In genomic region chrX:493445-494190, dm6 we compare ENCODE assay signal across 1 fruit fly cellular context.
A peak's percentile ranks its signal among the peaks of the same experiment; 100 is the strongest.
TF ChIP-seq lines count a peak whose summit lies in the region.

TSS of gene CG17896 (minus strand) at chrX:493495.

TF ChIP-seq in whole organism, embryonic, 481 proteins besides CTCF, POLR2A, EP300 and RAD21 (continued from another document and continues in another):
- TF ChIP-seq slou (GFP tag; optimal IDR thresholded peaks at IDR 0.05; lab: Kevin White, UChicago) (peak; percentile 97), CG10959 (GFP tag; IDR thresholded peaks at IDR 0.05; lab: Robert Waterston, UW) (peak; percentile 91), Hey (tag; optimal IDR thresholded peaks at IDR 0.05; lab: Kevin White, UChicago) (peak; percentile 91), CG12299 (tag; optimal IDR thresholded peaks at IDR 0.05; lab: Kevin White, UChicago) (peak; percentile 95), tna (GFP tag; IDR thresholded peaks at IDR 0.05; lab: Robert Waterston, UW; ENCODE audit: partially characterized antibody) (no peak), Spps (tag; optimal IDR thresholded peaks at IDR 0.05; lab: Kevin White, UChicago) (peak; percentile 74), Dbx (GFP tag; IDR thresholded peaks at IDR 0.05; lab: Robert Waterston, UW) (peak; percentile 99), Aef1 (GFP tag; IDR thresholded peaks at IDR 0.05; lab: Robert Waterston, UW) (peak; percentile 99), Sox100B (GFP tag; optimal IDR thresholded peaks at IDR 0.05; lab: Kevin White, UChicago) (peak; percentile 92), CG11695 (GFP tag; IDR thresholded peaks at IDR 0.05; lab: Robert Waterston, UW) (peak; percentile 97), Oli (tag; optimal IDR thresholded peaks at IDR 0.05; lab: Kevin White, UChicago) (peak; percentile 97), CG6791 (GFP tag; IDR thresholded peaks at IDR 0.05; lab: Robert Waterston, UW; ENCODE audit: partially characterized antibody) (no peak), CG5245 (GFP tag; optimal IDR thresholded peaks at IDR 0.05; lab: Kevin White, UChicago) (peak; percentile 95), bigmax (GFP tag; optimal IDR thresholded peaks at IDR 0.05; lab: Kevin White, UChicago) (peak; percentile 65), zen (tag; optimal IDR thresholded peaks at IDR 0.05; lab: Kevin White, UChicago) (peak; percentile 91), CG32532 (GFP tag; IDR thresholded peaks at IDR 0.05; lab: Robert Waterston, UW) (peak; percentile 100), Pdp1 (GFP tag; optimal IDR thresholded peaks at IDR 0.05; lab: Kevin White, UChicago) (peak; percentile 97 to 99), CG30020 (tag; optimal IDR thresholded peaks at IDR 0.05; lab: Kevin White, UChicago) (peak; percentile 55), gce (GFP tag; IDR thresholded peaks at IDR 0.05; lab: Robert Waterston, UW) (peak; percentile 96), Sry-β (GFP tag; optimal IDR thresholded peaks at IDR 0.05; lab: Kevin White, UChicago) (no peak), Chrac-16 (GFP tag; optimal IDR thresholded peaks at IDR 0.05; lab: Kevin White, UChicago) (peak; percentile 98), CG15073 (GFP tag; optimal IDR thresholded peaks at IDR 0.05; lab: Kevin White, UChicago) (peak; percentile 81), dysf (GFP tag; IDR thresholded peaks at IDR 0.05; lab: Robert Waterston, UW) (peak; percentile 99), wor (GFP tag; IDR thresholded peaks at IDR 0.05; lab: Robert Waterston, UW) (peak; percentile 90), unc-4 (GFP tag; IDR thresholded peaks at IDR 0.05; lab: Robert Waterston, UW; ENCODE audit: partially characterized antibody) (no peak), vfl (GFP tag; optimal IDR thresholded peaks at IDR 0.05; lab: Kevin White, UChicago) (peak; percentile 98), CG18476 (GFP tag; optimal IDR thresholded peaks at IDR 0.05; lab: Kevin White, UChicago) (peak; percentile 95), D (optimal IDR thresholded peaks at IDR 0.05; lab: Kevin White, UChicago) (no peak), D (GFP tag; optimal IDR thresholded peaks at IDR 0.05; lab: Kevin White, UChicago) (peak; percentile 92), bcd (GFP tag; optimal IDR thresholded peaks at IDR 0.05; lab: Kevin White, UChicago) (peak; percentile 98), Hr51 (GFP tag; optimal IDR thresholded peaks at IDR 0.05; lab: Kevin White, UChicago) (peak; percentile 96 to 98), CG33557 (GFP tag; optimal IDR thresholded peaks at IDR 0.05; lab: Kevin White, UChicago) (peak; percentile 70), NK7.1 (GFP tag; optimal IDR thresholded peaks at IDR 0.05; lab: Kevin White, UChicago) (peak; percentile 97), Sox102F (GFP tag; optimal IDR thresholded peaks at IDR 0.05; lab: Kevin White, UChicago) (peak; percentile 97), Abd-B (GFP tag; optimal IDR thresholded peaks at IDR 0.05; lab: Kevin White, UChicago) (peak; percentile 98), CG33213 (GFP tag; optimal IDR thresholded peaks at IDR 0.05; lab: Kevin White, UChicago) (peak; percentile 98), CrebB (tag; optimal IDR thresholded peaks at IDR 0.05; lab: Kevin White, UChicago) (peak; percentile 99), Six4 (GFP tag; optimal IDR thresholded peaks at IDR 0.05; lab: Kevin White, UChicago) (peak; percentile 97), CG16813 (GFP tag; IDR thresholded peaks at IDR 0.05; lab: Robert Waterston, UW; ENCODE audit: partially characterized antibody) (no peak), ham (GFP tag; IDR thresholded peaks at IDR 0.05; lab: Robert Waterston, UW) (peak; percentile 97), gcm2 (GFP tag; optimal IDR thresholded peaks at IDR 0.05; lab: Kevin White, UChicago) (peak; percentile 89), tx (GFP tag; optimal IDR thresholded peaks at IDR 0.05; lab: Kevin White, UChicago) (peak; percentile 98), sisA (GFP tag; IDR thresholded peaks at IDR 0.05; lab: Robert Waterston, UW) (peak; percentile 98), CG7556 (GFP tag; optimal IDR thresholded peaks at IDR 0.05; lab: Kevin White, UChicago) (peak; percentile 96), CG2129 (GFP tag; IDR thresholded peaks at IDR 0.05; lab: Robert Waterston, UW; ENCODE audit: partially characterized antibody) (no peak), CG7963 (GFP tag; IDR thresholded peaks at IDR 0.05; lab: Robert Waterston, UW; ENCODE audit: partially characterized antibody) (no peak), CG1603 (tag; optimal IDR thresholded peaks at IDR 0.05; lab: Kevin White, UChicago) (peak; percentile 98), CG17802 (tag; optimal IDR thresholded peaks at IDR 0.05; lab: Kevin White, UChicago) (peak; percentile 79), luna (GFP tag; optimal IDR thresholded peaks at IDR 0.05; lab: Kevin White, UChicago) (peak; percentile 98), Jarid2 (GFP tag; optimal IDR thresholded peaks at IDR 0.05; lab: Kevin White, UChicago) (peak; percentile 83), CG4328 (GFP tag; optimal IDR thresholded peaks at IDR 0.05; lab: Kevin White, UChicago) (peak; percentile 73), dm (GFP tag; optimal IDR thresholded peaks at IDR 0.05; lab: Kevin White, UChicago) (peak; percentile 96), amos (GFP tag; IDR thresholded peaks at IDR 0.05; lab: Robert Waterston, UW; ENCODE audit: partially characterized antibody) (no peak), Vsx1 (GFP tag; optimal IDR thresholded peaks at IDR 0.05; lab: Kevin White, UChicago) (peak; percentile 91), Neu2 (GFP tag; optimal IDR thresholded peaks at IDR 0.05; lab: Kevin White, UChicago; ENCODE audit: borderline replicate concordance) (peak; percentile 93), NC2α (GFP tag; optimal IDR thresholded peaks at IDR 0.05; lab: Kevin White, UChicago) (peak; percentile 97), CG3995 (GFP tag; optimal IDR thresholded peaks at IDR 0.05; lab: Kevin White, UChicago) (peak; percentile 85), ems (GFP tag; optimal IDR thresholded peaks at IDR 0.05; lab: Kevin White, UChicago) (peak; percentile 98), pita (GFP tag; optimal IDR thresholded peaks at IDR 0.05; lab: Kevin White, UChicago) (no peak), vvl (GFP tag; IDR thresholded peaks at IDR 0.05; lab: Robert Waterston, UW) (peak; percentile 98), gsb-n (tag; optimal IDR thresholded peaks at IDR 0.05; lab: Kevin White, UChicago) (peak; percentile 88), crol (GFP tag; IDR thresholded peaks at IDR 0.05; lab: Robert Waterston, UW) (no peak), stwl (tag; optimal IDR thresholded peaks at IDR 0.05; lab: Kevin White, UChicago) (no peak), Ada2b (GFP tag; IDR thresholded peaks at IDR 0.05; lab: Robert Waterston, UW) (peak; percentile 99), Mrtf (GFP tag; IDR thresholded peaks at IDR 0.05; lab: Robert Waterston, UW) (peak; percentile 97), CG3065 (GFP tag; optimal IDR thresholded peaks at IDR 0.05; lab: Kevin White, UChicago) (peak; percentile 93), pb (GFP tag; optimal IDR thresholded peaks at IDR 0.05; lab: Kevin White, UChicago) (peak; percentile 98), toy (GFP tag; IDR thresholded peaks at IDR 0.05; lab: Robert Waterston, UW) (peak; percentile 96), GATAe (GFP tag; conservative IDR thresholded peaks at IDR 0.05; lab: Robert Waterston, UW) (peak; percentile 97), dimm (GFP tag; IDR thresholded peaks at IDR 0.05; lab: Robert Waterston, UW) (peak; percentile 93), Dip3 (GFP tag; optimal IDR thresholded peaks at IDR 0.05; lab: Kevin White, UChicago) (peak; percentile 99), B-H2 (GFP tag; optimal IDR thresholded peaks at IDR 0.05; lab: Kevin White, UChicago) (peak; percentile 84), CG15479 (GFP tag; optimal IDR thresholded peaks at IDR 0.05; lab: Kevin White, UChicago) (no peak), ac (GFP tag; optimal IDR thresholded peaks at IDR 0.05; lab: Kevin White, UChicago) (peak; percentile 47), CG2116 (GFP tag; optimal IDR thresholded peaks at IDR 0.05; lab: Kevin White, UChicago) (peak; percentile 75), CG4404 (GFP tag; IDR thresholded peaks at IDR 0.05; lab: Robert Waterston, UW) (peak; percentile 95), CG13296 (GFP tag; optimal IDR thresholded peaks at IDR 0.05; lab: Kevin White, UChicago) (peak; percentile 97), Rfx (GFP tag; IDR thresholded peaks at IDR 0.05; lab: Robert Waterston, UW) (peak; percentile 100), CG2712 (tag; optimal IDR thresholded peaks at IDR 0.05; lab: Kevin White, UChicago) (peak; percentile 95), Ptx1 (GFP tag; IDR thresholded peaks at IDR 0.05; lab: Robert Waterston, UW) (peak; percentile 98), CG10654 (GFP tag; optimal IDR thresholded peaks at IDR 0.05; lab: Kevin White, UChicago) (peak; percentile 97), Stat92E (GFP tag; optimal IDR thresholded peaks at IDR 0.05; lab: Kevin White, UChicago) (peak in 1 of 3 experiments; percentile 13), CoRest (tag; optimal IDR thresholded peaks at IDR 0.05; lab: Kevin White, UChicago) (peak; percentile 98), Bteb2 (GFP tag; optimal IDR thresholded peaks at IDR 0.05; lab: Kevin White, UChicago) (peak; percentile 98), CG10209 (GFP tag; optimal IDR thresholded peaks at IDR 0.05; lab: Kevin White, UChicago) (peak; percentile 98), gcm (GFP tag; optimal IDR thresholded peaks at IDR 0.05; lab: Kevin White, UChicago) (peak; percentile 91), CG9215 (GFP tag; IDR thresholded peaks at IDR 0.05; lab: Robert Waterston, UW) (peak; percentile 98), pnt (GFP tag; optimal IDR thresholded peaks at IDR 0.05; lab: Kevin White, UChicago) (peak; percentile 98), CG17359 (tag; optimal IDR thresholded peaks at IDR 0.05; lab: Kevin White, UChicago) (peak; percentile 97), CG8944 (GFP tag; optimal IDR thresholded peaks at IDR 0.05; lab: Kevin White, UChicago) (peak; percentile 98), CG6254 (GFP tag; optimal IDR thresholded peaks at IDR 0.05; lab: Kevin White, UChicago) (peak; percentile 86), CG9609 (GFP tag; optimal IDR thresholded peaks at IDR 0.05; lab: Kevin White, UChicago) (peak; percentile 99), CG4424 (GFP tag; optimal IDR thresholded peaks at IDR 0.05; lab: Kevin White, UChicago) (peak; percentile 96), CG7372 (GFP tag; IDR thresholded peaks at IDR 0.05; lab: Robert Waterston, UW) (peak; percentile 98), nau (GFP tag; optimal IDR thresholded peaks at IDR 0.05; lab: Kevin White, UChicago) (peak; percentile 96), CG7745 (tag; optimal IDR thresholded peaks at IDR 0.05; lab: Kevin White, UChicago) (peak; percentile 7), sens (GFP tag; lab: Kevin White, UChicago) (peak; percentile 99), CG1529 (GFP tag; optimal IDR thresholded peaks at IDR 0.05; lab: Kevin White, UChicago) (peak; percentile 89), croc (GFP tag; conservative IDR thresholded peaks at IDR 0.05; lab: Robert Waterston, UW) (peak; percentile 91), Ets65A (GFP tag; lab: Kevin White, UChicago) (peak; percentile 100), CG34376 (GFP tag; optimal IDR thresholded peaks at IDR 0.05; lab: Kevin White, UChicago) (peak; percentile 91), CG11398 (GFP tag; optimal IDR thresholded peaks at IDR 0.05; lab: Kevin White, UChicago) (peak; percentile 98), CG30403 (GFP tag; optimal IDR thresholded peaks at IDR 0.05; lab: Kevin White, UChicago) (peak; percentile 98), CG2875 (GFP tag; optimal IDR thresholded peaks at IDR 0.05; lab: Kevin White, UChicago) (peak; percentile 91), jing (GFP tag; optimal IDR thresholded peaks at IDR 0.05; lab: Kevin White, UChicago) (peak; percentile 95), pros (GFP tag; optimal IDR thresholded peaks at IDR 0.05; lab: Kevin White, UChicago) (peak; percentile 9), ase (GFP tag; IDR thresholded peaks at IDR 0.05; lab: Robert Waterston, UW) (peak; percentile 99), lilli (GFP tag; optimal IDR thresholded peaks at IDR 0.05; lab: Kevin White, UChicago) (peak; percentile 99), CG43689 (GFP tag; IDR thresholded peaks at IDR 0.05; lab: Robert Waterston, UW) (peak; percentile 93), cad (GFP tag; optimal IDR thresholded peaks at IDR 0.05; lab: Kevin White, UChicago) (no peak), CG7839 (tag; optimal IDR thresholded peaks at IDR 0.05; lab: Kevin White, UChicago) (peak; percentile 99), CG42726 (GFP tag; IDR thresholded peaks at IDR 0.05; lab: Robert Waterston, UW; ENCODE audit: partially characterized antibody) (no peak), CG12942 (GFP tag; optimal IDR thresholded peaks at IDR 0.05; lab: Kevin White, UChicago) (peak; percentile 97), CG12769 (tag; optimal IDR thresholded peaks at IDR 0.05; lab: Kevin White, UChicago) (peak; percentile 100), schlank (tag; optimal IDR thresholded peaks at IDR 0.05; lab: Kevin White, UChicago) (peak; percentile 99), CG11085 (GFP tag; IDR thresholded peaks at IDR 0.05; lab: Robert Waterston, UW) (peak; percentile 99), onecut (GFP tag; IDR thresholded peaks at IDR 0.05; lab: Robert Waterston, UW) (peak; percentile 92), Ets97D (GFP tag; optimal IDR thresholded peaks at IDR 0.05; lab: Kevin White, UChicago) (peak; percentile 93), Lpt (GFP tag; optimal IDR thresholded peaks at IDR 0.05; lab: Kevin White, UChicago) (no peak), gfzf (GFP tag; optimal IDR thresholded peaks at IDR 0.05; lab: Kevin White, UChicago) (peak; percentile 34), hth (optimal IDR thresholded peaks at IDR 0.05; lab: Kevin White, UChicago) (no peak), Lim3 (GFP tag; IDR thresholded peaks at IDR 0.05; lab: Robert Waterston, UW) (peak; percentile 94), CG34422 (GFP tag; IDR thresholded peaks at IDR 0.05; lab: Robert Waterston, UW) (peak; percentile 98), Kr (GFP tag; optimal IDR thresholded peaks at IDR 0.05; lab: Kevin White, UChicago) (no peak), fd64A (GFP tag; optimal IDR thresholded peaks at IDR 0.05; lab: Kevin White, UChicago) (peak; percentile 89), MTF-1 (GFP tag; optimal IDR thresholded peaks at IDR 0.05; lab: Kevin White, UChicago; ENCODE audit: borderline replicate concordance) (peak; percentile 90), bbx (GFP tag; IDR thresholded peaks at IDR 0.05; lab: Robert Waterston, UW; ENCODE audit: partially characterized antibody) (no peak), CG2889 (GFP tag; IDR thresholded peaks at IDR 0.05; lab: Robert Waterston, UW) (peak; percentile 98), Xrp1 (GFP tag; IDR thresholded peaks at IDR 0.05; lab: Robert Waterston, UW) (peak; percentile 97), corto (GFP tag; optimal IDR thresholded peaks at IDR 0.05; lab: Kevin White, UChicago) (peak; percentile 92), kay (GFP tag; optimal IDR thresholded peaks at IDR 0.05; lab: Kevin White, UChicago) (peak; percentile 94), CG18011 (GFP tag; optimal IDR thresholded peaks at IDR 0.05; lab: Kevin White, UChicago) (no peak)
